Fruit fly (Drosophila melanogaster): ENCODE data around the gene Gr93c.

Gene Gr93c

DNA sequence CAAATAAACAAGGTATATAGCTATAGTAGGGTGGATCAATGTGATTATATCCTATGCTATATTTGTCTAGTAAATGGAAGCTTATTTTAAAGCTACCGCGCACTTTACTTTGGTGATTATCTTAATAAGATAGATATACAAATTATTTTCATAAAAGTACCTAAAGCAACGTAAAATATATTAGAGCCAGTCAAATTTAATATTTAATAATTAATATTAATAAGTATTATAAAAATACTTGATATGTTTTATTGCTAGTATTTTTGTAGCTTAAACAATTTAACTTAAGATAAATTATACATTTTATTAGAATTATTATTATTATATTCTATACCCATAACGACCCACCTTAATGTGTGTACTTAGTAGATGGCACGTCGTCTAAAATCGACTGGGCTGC, 5.4 kb downstream of the Gr93c start (continued):
- TF ChIP-seq CG9727 (GFP tag; optimal IDR thresholded peaks at IDR 0.05) (peak; percentile 13), CG8388 (GFP tag; optimal IDR thresholded peaks at IDR 0.05) (peak; percentile 15), row (GFP tag; IDR thresholded peaks at IDR 0.05) (0 out of 3 replicates have a peak, but pooled peaks have one; percentile 15), CG18764 (GFP tag; optimal IDR thresholded peaks at IDR 0.05) (no peak), Max (GFP tag; optimal IDR thresholded peaks at IDR 0.05) (no peak), CG17361 (GFP tag; IDR thresholded peaks at IDR 0.05) (peak; percentile 51; the same call in 1 of the 3 replicates), HHEX (GFP tag; optimal IDR thresholded peaks at IDR 0.05) (peak; percentile 12), CkIIα-i1 (GFP tag; IDR thresholded peaks at IDR 0.05) (no peak), Sox102F (GFP tag; optimal IDR thresholded peaks at IDR 0.05) (peak; percentile 53), CG14710 (tag; optimal IDR thresholded peaks at IDR 0.05) (peak; percentile 37), tio (GFP tag; optimal IDR thresholded peaks at IDR 0.05) (no peak), gce (GFP tag; IDR thresholded peaks at IDR 0.05) (no peak), CG18262 (tag; optimal IDR thresholded peaks at IDR 0.05) (peak; percentile 63), CG31441 (GFP tag; IDR thresholded peaks at IDR 0.05) (peak; percentile 54), D (optimal IDR thresholded peaks at IDR 0.05) (no peak), D (GFP tag; optimal IDR thresholded peaks at IDR 0.05) (peak; percentile 31), jigr1 (GFP tag; IDR thresholded peaks at IDR 0.05) (no peak), Meics (GFP tag; optimal IDR thresholded peaks at IDR 0.05) (peak; percentile 33), CG2712 (tag; optimal IDR thresholded peaks at IDR 0.05) (peak; percentile 52), CG2129 (GFP tag; IDR thresholded peaks at IDR 0.05; ENCODE audit: partially characterized antibody) (no peak), sna (GFP tag; IDR thresholded peaks at IDR 0.05; ENCODE audit: partially characterized antibody) (no peak), CG3281 (GFP tag; optimal IDR thresholded peaks at IDR 0.05) (peak; percentile 54), tap (tag; optimal IDR thresholded peaks at IDR 0.05) (peak; percentile 27), CG11247 (GFP tag; IDR thresholded peaks at IDR 0.05) (no peak), fd96Cb (tag; optimal IDR thresholded peaks at IDR 0.05) (peak; percentile 19), nom (GFP tag; optimal IDR thresholded peaks at IDR 0.05) (peak; percentile 46), lola (GFP tag; optimal IDR thresholded peaks at IDR 0.05) (peak in 1 of 3 experiments; percentile 31), lmd (GFP tag; IDR thresholded peaks at IDR 0.05) (no peak), Sox100B (GFP tag; optimal IDR thresholded peaks at IDR 0.05) (peak; percentile 65), Ssrp (tag; optimal IDR thresholded peaks at IDR 0.05) (no peak), ato (GFP tag; IDR thresholded peaks at IDR 0.05; ENCODE audit: partially characterized antibody) (no peak), CG6854 (GFP tag; optimal IDR thresholded peaks at IDR 0.05) (peak; percentile 33), Blimp-1 (GFP tag; optimal IDR thresholded peaks at IDR 0.05) (peak; percentile 54), CG15269 (tag; optimal IDR thresholded peaks at IDR 0.05) (peak; percentile 38), Fer2 (tag; optimal IDR thresholded peaks at IDR 0.05) (no peak), CG12659 (GFP tag; optimal IDR thresholded peaks at IDR 0.05) (peak; percentile 11), Drgx (GFP tag; IDR thresholded peaks at IDR 0.05) (peak; percentile 37; the same call in 1 of the 2 replicates), dmrt11E (tag; optimal IDR thresholded peaks at IDR 0.05) (peak; percentile 22), Deaf1 (tag; optimal IDR thresholded peaks at IDR 0.05) (peak; percentile 10), CG17359 (tag; optimal IDR thresholded peaks at IDR 0.05) (peak; percentile 9), tna (GFP tag; IDR thresholded peaks at IDR 0.05; ENCODE audit: partially characterized antibody) (no peak), dmrt99B (tag; optimal IDR thresholded peaks at IDR 0.05) (peak; percentile 55), CG15514 (GFP tag; optimal IDR thresholded peaks at IDR 0.05) (peak; percentile 7), CG11560 (tag; IDR thresholded peaks at IDR 0.05) (no peak), CG9437 (GFP tag; optimal IDR thresholded peaks at IDR 0.05) (peak; percentile 6), pb (GFP tag; optimal IDR thresholded peaks at IDR 0.05) (no peak), unpg (GFP tag; optimal IDR thresholded peaks at IDR 0.05) (peak; percentile 36), CG12744 (GFP tag; optimal IDR thresholded peaks at IDR 0.05) (no peak), bsh (GFP tag; optimal IDR thresholded peaks at IDR 0.05) (peak in 1 of 2 experiments; percentile 26)

Measured in whole organism, embryonic.